Worm (Caenorhabditis elegans) whole organism, early embryonic: Measurements from ENCODE around the gene nduf-9.

Source experiments
- ama-1 ChIP-seq: fragments of 150-350 bp; optimal IDR thresholded peaks from 2 replicates; lab custom pipeline; 2014
- ceh-13 ChIP-seq: fragments of 200-800 bp; sonication (Bioruptor generic); optimal IDR thresholded peaks from 2 replicates; lab custom pipeline; 2018; ENCODE audit warnings: mild to moderate bottlenecking, missing genetic modification characterization, missing compliant biosample characterization
- ets-7 ChIP-seq: sonication (generic microtip); optimal IDR thresholded peaks from 2 replicates; lab custom pipeline; 2016; ENCODE audit warnings: missing genotype, missing genetic modification characterization, missing compliant biosample characterization
- flt-1 ChIP-seq: fragments of 200-800 bp; sonication (Bioruptor generic); IDR thresholded peaks from 2 replicates; pipeline ENCODE4 v1.3.6; 2022; ENCODE audit warnings: missing genetic modification characterization, missing compliant biosample characterization
- hmbx-1 ChIP-seq: sonication (generic microtip); optimal IDR thresholded peaks from 2 replicates; lab custom pipeline; 2016; ENCODE audit warnings: mild to moderate bottlenecking, missing genetic modification characterization, missing compliant biosample characterization
- hmg-4 ChIP-seq: fragments of 200-800 bp; sonication (Bioruptor generic); optimal IDR thresholded peaks from 2 replicates; lab custom pipeline; 2018; ENCODE audit warnings: mild to moderate bottlenecking, missing genetic modification characterization, missing compliant biosample characterization
- hnd-1 ChIP-seq: sonication (generic microtip); optimal IDR thresholded peaks from 2 replicates; lab custom pipeline; 2016; ENCODE audit warnings: missing genetic modification characterization, missing compliant biosample characterization
- pes-1 ChIP-seq: fragments of 200-800 bp; sonication (Bioruptor generic); IDR thresholded peaks from 2 replicates; pipeline ENCODE4 v1.3.6; 2022; ENCODE audit warnings: missing genetic modification reagents, missing genetic modification characterization, missing compliant biosample characterization
- tbx-11 ChIP-seq: fragments of 200-800 bp; sonication (Bioruptor generic); IDR thresholded peaks from 2 replicates; pipeline ENCODE4 v1.3.6; 2022; ENCODE audit warnings: missing genetic modification characterization, missing compliant biosample characterization

DNA sequence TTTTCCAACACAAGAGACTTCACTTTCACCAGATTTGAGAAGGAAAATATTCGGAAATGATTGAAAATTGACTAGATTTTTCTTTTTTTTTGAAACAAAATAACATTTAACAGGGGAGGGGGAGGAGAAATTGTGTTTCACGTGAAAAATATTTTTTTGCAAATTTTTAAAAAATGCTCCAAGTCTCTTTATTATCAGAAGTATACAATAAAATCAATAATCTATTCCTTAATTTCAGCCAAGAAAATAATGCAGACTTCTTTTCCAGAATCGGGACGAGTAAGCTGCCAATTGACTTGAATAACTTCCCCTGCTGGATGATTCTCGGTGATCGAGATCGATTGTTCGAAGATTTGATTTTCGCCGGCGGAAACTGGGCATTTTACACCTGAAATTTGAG is 50.1 kb downstream of the nduf-9 start, which contains the start of gene R148.7:
- TF ChIP-seq hmbx-1 (tag; lab: Kevin White, UChicago) (no peak), ets-7 (no peak), tbx-11 (no peak), pes-1 (no peak), hmg-4 (no peak), ama-1 (lab: Kevin White, UChicago) (no peak), hnd-1 (tag; lab: Kevin White, UChicago) (no peak), ceh-13 (no peak), flt-1 (GFP tag; lab: Robert Waterston, UW) (no peak)
